Worm (Caenorhabditis elegans) whole organism, midembryonic: ENCODE results near the gene enu-3.6.

Experiments
- flt-1 ChIP-seq: fragments of 200-800 bp; sonication (Bioruptor generic); IDR thresholded peaks from 2 replicates; pipeline ENCODE4 v1.3.6; 2022; ENCODE audit warnings: missing genetic modification characterization, missing compliant biosample characterization
- ref-1 ChIP-seq: fragments of 200-800 bp; sonication (Bioruptor generic); conservative IDR thresholded peaks from 2 replicates; pipeline ENCODE4 v1.3.6; 2022; ENCODE audit warnings: missing genetic modification reagents, missing genetic modification characterization, missing compliant biosample characterization

ce11 chrIII:10791233-10791632, 41.0 kb downstream of the enu-3.6 start:
- no peak for TF ChIP-seq flt-1 (GFP tag; lab: Robert Waterston, UW)
- no peak for TF ChIP-seq ref-1
